Fruit fly (Drosophila melanogaster) whole organism, prepupa: ENCODE measurements around the gene Npc1a.

ENCODE experiments used
- Blimp-1 ChIP-seq: fragments of 200-800 bp; sonication (Bioruptor generic); optimal IDR thresholded peaks from 3 replicates; lab custom pipeline; 2017; ENCODE audit warnings: missing biosample characterization, missing genetic modification characterization, mild to moderate bottlenecking, moderate library complexity, missing genetic modification reagents
- CG10631 ChIP-seq: fragments of 200-800 bp; sonication (Bioruptor generic); optimal IDR thresholded peaks from 2 replicates; lab custom pipeline; 2016; ENCODE audit warnings: missing biosample characterization, missing genetic modification characterization
- CG11762 ChIP-seq: fragments of 200-800 bp; sonication (Bioruptor generic); optimal IDR thresholded peaks from 3 replicates; lab custom pipeline; 2016; ENCODE audit warnings: missing biosample characterization, missing genetic modification characterization; ENCODE audit not compliant: insufficient read depth
- CG15336 ChIP-seq: fragments of 200-800 bp; sonication (Bioruptor generic); IDR thresholded peaks from 2 replicates; pipeline ENCODE4 v1.3.6; 2022; ENCODE audit warnings: missing biosample characterization, missing genetic modification characterization
- CG3032 ChIP-seq: fragments of 200-800 bp; optimal IDR thresholded peaks from 2 replicates; lab custom pipeline; 2019; ENCODE audit warnings: missing biosample characterization, mild to moderate bottlenecking, missing genetic modification characterization, moderate library complexity
- CG31627 ChIP-seq: fragments of 200-800 bp; sonication (Bioruptor generic); optimal IDR thresholded peaks from 3 replicates; lab custom pipeline; 2016; ENCODE audit warnings: missing biosample characterization, missing genetic modification characterization
- CG32006 ChIP-seq: fragments of 200-800 bp; sonication (Bioruptor generic); optimal IDR thresholded peaks from 3 replicates; lab custom pipeline; 2017; ENCODE audit warnings: missing biosample characterization, mild to moderate bottlenecking, missing genetic modification characterization
- CG34406 ChIP-seq: fragments of 200-800 bp; sonication (Bioruptor generic); optimal IDR thresholded peaks from 3 replicates; lab custom pipeline; 2016; ENCODE audit warnings: missing biosample characterization, missing genetic modification characterization
- CG3919 ChIP-seq: fragments of 200-800 bp; sonication (Bioruptor generic); optimal IDR thresholded peaks from 3 replicates; lab custom pipeline; 2016; ENCODE audit warnings: missing biosample characterization, missing genetic modification characterization
- CG4318 ChIP-seq: fragments of 200-800 bp; sonication (Bioruptor generic); optimal IDR thresholded peaks from 3 replicates; lab custom pipeline; 2017; ENCODE audit warnings: missing biosample characterization, mild to moderate bottlenecking, missing genetic modification characterization
- CG6163 ChIP-seq: fragments of 200-800 bp; sonication (Bioruptor generic); IDR thresholded peaks from 3 replicates; pipeline ENCODE4 v1.3.6; 2022; ENCODE audit warnings: missing biosample characterization, missing genetic modification characterization
- CG6276 ChIP-seq: fragments of 200-800 bp; sonication (Bioruptor generic); optimal IDR thresholded peaks from 2 replicates; lab custom pipeline; 2017; ENCODE audit warnings: missing biosample characterization, mild to moderate bottlenecking, missing genetic modification characterization
- CG6792 ChIP-seq: fragments of 200-800 bp; sonication (Bioruptor generic); optimal IDR thresholded peaks from 3 replicates; lab custom pipeline; 2016; ENCODE audit warnings: missing biosample characterization, missing genetic modification characterization
- CG6808 ChIP-seq: fragments of 200-800 bp; sonication (Bioruptor generic); optimal IDR thresholded peaks from 3 replicates; lab custom pipeline; 2017; ENCODE audit warnings: missing biosample characterization, missing genetic modification characterization, mild to moderate bottlenecking, moderate library complexity, missing genetic modification reagents
- CG6854 ChIP-seq: fragments of 200-800 bp; sonication (Bioruptor generic); optimal IDR thresholded peaks from 2 replicates; lab custom pipeline; 2017; ENCODE audit warnings: missing biosample characterization, mild to moderate bottlenecking, missing genetic modification characterization
- CG7368 ChIP-seq: fragments of 200-800 bp; sonication (Bioruptor generic); optimal IDR thresholded peaks from 3 replicates; lab custom pipeline; 2016; ENCODE audit warnings: missing biosample characterization, missing genetic modification characterization
- CG8119 ChIP-seq: fragments of 200-800 bp; sonication (Bioruptor generic); IDR thresholded peaks from 3 replicates; pipeline ENCODE4 v1.3.6; 2022; ENCODE audit warnings: missing biosample characterization, missing genetic modification characterization
- CG8319 ChIP-seq: fragments of 200-800 bp; sonication (Bioruptor generic); optimal IDR thresholded peaks from 3 replicates; lab custom pipeline; 2016; ENCODE audit warnings: missing biosample characterization, missing genetic modification characterization
- CG8632 ChIP-seq: fragments of 200-800 bp; sonication (Bioruptor generic); optimal IDR thresholded peaks from 3 replicates; lab custom pipeline; 2016; ENCODE audit warnings: missing biosample characterization, missing genetic modification characterization
- CG9139 ChIP-seq: fragments of 200-800 bp; sonication (Bioruptor generic); optimal IDR thresholded peaks from 3 replicates; lab custom pipeline; 2017; ENCODE audit warnings: missing biosample characterization, mild to moderate bottlenecking, missing genetic modification characterization
- Eip75B ChIP-seq: fragments of 200-800 bp; sonication (Bioruptor generic); optimal IDR thresholded peaks from 3 replicates; lab custom pipeline; 2016; ENCODE audit warnings: missing biosample characterization, missing genetic modification characterization
- Eip78C ChIP-seq: fragments of 200-800 bp; sonication (Bioruptor generic); peaks from one replicate; lab custom pipeline; 2016; ENCODE audit warnings: missing biosample characterization, missing genetic modification characterization
- Eip93F ChIP-seq: fragments of 200-800 bp; sonication (Bioruptor generic); optimal IDR thresholded peaks from 2 replicates; lab custom pipeline; 2016; ENCODE audit warnings: missing biosample characterization, mild to moderate bottlenecking, missing genetic modification characterization
- Ets21C ChIP-seq: fragments of 200-800 bp; sonication (Bioruptor generic); optimal IDR thresholded peaks from 3 replicates; lab custom pipeline; 2016; ENCODE audit warnings: missing biosample characterization, missing genetic modification characterization
- Ets96B ChIP-seq: fragments of 200-800 bp; optimal IDR thresholded peaks from 2 replicates; lab custom pipeline; 2019; ENCODE audit warnings: missing biosample characterization, mild to moderate bottlenecking, missing genetic modification characterization, moderate library complexity
- Gug ChIP-seq: fragments of 200-800 bp; sonication (Bioruptor generic); IDR thresholded peaks from 2 replicates; pipeline ENCODE4 v1.3.6; 2022; ENCODE audit warnings: missing biosample characterization, missing genetic modification characterization
- Hr38 ChIP-seq: sonication (Bioruptor generic); optimal IDR thresholded peaks from 2 replicates; lab custom pipeline; 2016; ENCODE audit warnings: missing biosample characterization, missing genetic modification characterization
- Hr39 ChIP-seq: fragments of 200-800 bp; sonication (Bioruptor generic); optimal IDR thresholded peaks from 2 replicates; lab custom pipeline; 2016; ENCODE audit warnings: missing biosample characterization, missing genetic modification characterization
- Hr4 ChIP-seq: fragments of 200-800 bp; sonication (Bioruptor generic); optimal IDR thresholded peaks from 3 replicates; lab custom pipeline; 2016; ENCODE audit warnings: missing biosample characterization, missing genetic modification characterization
- Lpt ChIP-seq: fragments of 200-800 bp; sonication (Bioruptor generic); optimal IDR thresholded peaks from 3 replicates; lab custom pipeline; 2016; ENCODE audit warnings: missing biosample characterization, missing genetic modification characterization
- Smox ChIP-seq: fragments of 200-800 bp; sonication (Bioruptor generic); optimal IDR thresholded peaks from 3 replicates; lab custom pipeline; 2016; ENCODE audit warnings: missing biosample characterization, missing genetic modification characterization
- Sox14 ChIP-seq: fragments of 200-800 bp; sonication (Bioruptor generic); optimal IDR thresholded peaks from 3 replicates; lab custom pipeline; 2016; ENCODE audit warnings: missing biosample characterization, missing genetic modification characterization
- achi ChIP-seq: fragments of 200-800 bp; sonication (Bioruptor generic); optimal IDR thresholded peaks from 3 replicates; lab custom pipeline; 2016; ENCODE audit warnings: missing biosample characterization, missing genetic modification characterization
- acj6 ChIP-seq: fragments of 200-800 bp; sonication (Bioruptor generic); optimal IDR thresholded peaks from 3 replicates; lab custom pipeline; 2016; ENCODE audit warnings: missing biosample characterization, missing genetic modification characterization
- cyc ChIP-seq: fragments of 200-800 bp; sonication (Bioruptor generic); optimal IDR thresholded peaks from 3 replicates; lab custom pipeline; 2016; ENCODE audit warnings: missing biosample characterization, missing genetic modification characterization
- dac ChIP-seq: fragments of 200-800 bp; sonication (Bioruptor generic); optimal IDR thresholded peaks from 2 replicates; lab custom pipeline; 2017; ENCODE audit warnings: missing biosample characterization, mild to moderate bottlenecking, missing genetic modification characterization
- esn ChIP-seq: fragments of 200-800 bp; sonication (Bioruptor generic); optimal IDR thresholded peaks from 2 replicates; lab custom pipeline; 2016; ENCODE audit warnings: missing biosample characterization, mild to moderate bottlenecking, missing genetic modification characterization, moderate library complexity
- fd85E ChIP-seq: fragments of 200-800 bp; sonication (Bioruptor generic); optimal IDR thresholded peaks from 3 replicates; lab custom pipeline; 2016; ENCODE audit warnings: missing biosample characterization, missing genetic modification characterization
- fkh ChIP-seq: fragments of 200-800 bp; sonication (Bioruptor generic); optimal IDR thresholded peaks from 3 replicates; lab custom pipeline; 2017; ENCODE audit warnings: missing biosample characterization, mild to moderate bottlenecking, missing genetic modification characterization, moderate library complexity
- lz ChIP-seq: fragments of 200-800 bp; sonication (Bioruptor generic); optimal IDR thresholded peaks from 3 replicates; lab custom pipeline; 2016; ENCODE audit warnings: missing biosample characterization, missing genetic modification characterization
- net ChIP-seq: fragments of 200-800 bp; sonication (Bioruptor generic); optimal IDR thresholded peaks from 3 replicates; lab custom pipeline; 2016; ENCODE audit warnings: missing biosample characterization, missing genetic modification characterization
- pdm3 ChIP-seq: fragments of 200-800 bp; sonication (Bioruptor generic); optimal IDR thresholded peaks from 3 replicates; lab custom pipeline; 2016; ENCODE audit warnings: missing biosample characterization, missing genetic modification characterization
- salr ChIP-seq, 2 experiments: fragments of 200-800 bp; sonication (Bioruptor generic); optimal IDR thresholded peaks; 3 replicates each; lab custom pipeline; 2016 to 2018; ENCODE audit warnings: missing biosample characterization in 2 of 2, missing genetic modification characterization in 2 of 2, mild to moderate bottlenecking in 1 of 2
- ss ChIP-seq, 2 experiments: fragments of 200-800 bp; sonication (Bioruptor generic); optimal IDR thresholded peaks; 2 replicates in 1 of 2; 3 replicates in 1 of 2; lab custom pipeline; 2017 to 2018; ENCODE audit warnings: mild to moderate bottlenecking in 2 of 2, missing biosample characterization in 2 of 2, missing genetic modification characterization in 2 of 2, moderate library complexity in 1 of 2
- svp ChIP-seq: fragments of 200-800 bp; sonication (Bioruptor generic); peaks from one replicate; lab custom pipeline; 2016; ENCODE audit warnings: missing biosample characterization, missing genetic modification characterization
- vri ChIP-seq: fragments of 200-800 bp; sonication (Bioruptor generic); optimal IDR thresholded peaks from 3 replicates; lab custom pipeline; 2016; ENCODE audit warnings: missing biosample characterization, mild to moderate bottlenecking, missing genetic modification characterization

The Npc1a gene

dm6 chr2L:10232152-10232816 is 11.3 kb upstream of the Npc1a start, which contains the start of gene eEF1delta:
Gene eEF1delta, plus strand, starts transcription at chr2L:10232507.
- TF ChIP-seq Smox (no peak), dac (GFP tag; lab: Kevin White, UChicago) (no peak), Blimp-1 (GFP tag; lab: Kevin White, UChicago) (no peak), CG8119 (GFP tag; lab: Robert Waterston, UW) (no peak), CG11762 (GFP tag; lab: Kevin White, UChicago) (no peak), CG34406 (GFP tag; lab: Kevin White, UChicago) (no peak)

- TF ChIP-seq acj6 (GFP tag; lab: Kevin White, UChicago) (no peak), CG7368 (GFP tag; lab: Kevin White, UChicago) (no peak), CG11762 (GFP tag; lab: Kevin White, UChicago) (no peak), Eip75B (no peak)
These were observed 10.5 kb upstream of the Npc1a start, which contains the start of gene ova for dm6 chr2L:10231510-10231909. Gene ova, minus strand, starts transcription at chr2L:10231692.

DNA sequence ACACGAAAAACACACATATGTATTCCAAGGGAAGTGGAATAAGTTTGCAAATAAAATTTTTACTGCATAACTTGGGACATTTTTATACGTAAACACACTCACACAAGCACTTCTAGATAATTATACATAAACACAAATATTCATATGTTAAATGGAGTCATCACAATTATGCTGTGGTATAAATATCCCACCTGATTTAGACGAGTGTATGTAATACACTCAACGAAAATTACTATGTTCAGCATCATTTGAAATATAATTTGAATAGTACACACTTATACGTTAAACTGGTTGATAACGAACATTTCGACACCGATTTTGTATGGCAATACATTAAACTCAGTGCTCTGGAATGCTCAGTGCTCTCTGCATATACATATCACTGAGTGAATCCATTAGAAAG is 10.1 kb upstream of the Npc1a start:
- TF ChIP-seq lz (GFP tag; lab: Kevin White, UChicago) (no peak), net (no peak), salr (GFP tag; optimal IDR thresholded peaks at IDR 0.05; lab: Kevin White, UChicago) (no peak), cyc (GFP tag; lab: Kevin White, UChicago) (peak; percentile 0), pdm3 (GFP tag; lab: Kevin White, UChicago) (no peak), vri (GFP tag; lab: Kevin White, UChicago) (peak; percentile 4), svp (no peak), achi (GFP tag; lab: Kevin White, UChicago) (peak; percentile 42), fkh (GFP tag; lab: Kevin White, UChicago) (peak; percentile 5), Hr38 (no peak), Eip93F (no peak), CG6808 (GFP tag; lab: Kevin White, UChicago) (peak; percentile 14), CG9139 (GFP tag; lab: Kevin White, UChicago) (no peak), CG6163 (GFP tag; lab: Robert Waterston, UW) (no peak), Sox14 (GFP tag; lab: Kevin White, UChicago) (peak; percentile 61), CG8632 (GFP tag; lab: Kevin White, UChicago) (peak; percentile 29), Eip78C (GFP tag; lab: Kevin White, UChicago) (peak; percentile 84), CG15336 (GFP tag; lab: Robert Waterston, UW) (peak; percentile 49; the same call in 1 of the 2 replicates), CG8319 (peak; percentile 4), CG6792 (peak; percentile 32), CG7368 (GFP tag; lab: Kevin White, UChicago) (no peak), Lpt (GFP tag; lab: Kevin White, UChicago) (peak; percentile 31), CG3919 (no peak), CG11762 (GFP tag; lab: Kevin White, UChicago) (no peak), ss (GFP tag; optimal IDR thresholded peaks at IDR 0.05; lab: Kevin White, UChicago) (peak in 1 of 2 experiments; percentile 27), CG32006 (GFP tag; lab: Kevin White, UChicago) (no peak), Hr39 (no peak), Hr4 (GFP tag; lab: Kevin White, UChicago) (peak; percentile 71), Ets96B (peak; percentile 11), CG3032 (tag; lab: Kevin White, UChicago) (peak; percentile 38), CG10631 (peak; percentile 52), CG34406 (GFP tag; lab: Kevin White, UChicago) (peak; percentile 36), Gug (GFP tag; lab: Robert Waterston, UW) (no peak), CG6854 (GFP tag; lab: Kevin White, UChicago) (no peak), Blimp-1 (GFP tag; lab: Kevin White, UChicago) (no peak), esn (peak; percentile 55), fd85E (GFP tag; lab: Kevin White, UChicago) (no peak), CG6276 (GFP tag; lab: Kevin White, UChicago) (no peak), CG31627 (GFP tag; lab: Kevin White, UChicago) (peak; percentile 32), CG8119 (GFP tag; lab: Robert Waterston, UW) (peak; percentile 51; the same call in 2 of the 3 replicates), Ets21C (no peak), CG4318 (GFP tag; lab: Kevin White, UChicago) (no peak)
